Worm (Caenorhabditis elegans) whole organism, mixed stage, embryonic: ENCODE results near the gene cpg-18.

Source experiments
- M03D4.4 ChIP-seq: sonication (generic microtip); optimal IDR thresholded peaks from 2 replicates; lab custom pipeline; 2017; ENCODE audit warnings: mild to moderate bottlenecking, missing genetic modification characterization, missing compliant biosample characterization
- bed-3 ChIP-seq: fragments of 200-800 bp; sonication (Bioruptor generic); optimal IDR thresholded peaks from 3 replicates; lab custom pipeline; 2018; ENCODE audit warnings: mild to moderate bottlenecking, missing genetic modification characterization, moderate library complexity, missing compliant biosample characterization
- blmp-1 ChIP-seq: fragments of 150-350 bp; optimal IDR thresholded peaks from 2 replicates; lab custom pipeline; 2014; ENCODE audit warnings: missing biosample characterization, missing genetic modification characterization
- ceh-39 ChIP-seq: fragments of 150-350 bp; optimal IDR thresholded peaks from 2 replicates; lab custom pipeline; 2014; ENCODE audit warnings: missing biosample characterization, missing genetic modification characterization
- ceh-43 ChIP-seq: fragments of 200-800 bp; sonication (Bioruptor generic); optimal IDR thresholded peaks from 2 replicates; lab custom pipeline; 2018; ENCODE audit warnings: mild to moderate bottlenecking, missing genetic modification characterization, moderate library complexity, missing compliant biosample characterization
- ceh-83 ChIP-seq: fragments of 200-800 bp; sonication (Bioruptor generic); optimal IDR thresholded peaks from 2 replicates; lab custom pipeline; 2018; ENCODE audit warnings: mild to moderate bottlenecking, missing genetic modification characterization, missing compliant biosample characterization
- ces-1 ChIP-seq: fragments of 150-350 bp; optimal IDR thresholded peaks from 2 replicates; lab custom pipeline; 2014; ENCODE audit warnings: missing biosample characterization, missing genetic modification reagents, missing genetic modification characterization
- cnd-1 ChIP-seq: fragments of 200-800 bp; sonication (Bioruptor generic); optimal IDR thresholded peaks from 2 replicates; lab custom pipeline; 2018; ENCODE audit warnings: mild to moderate bottlenecking, missing genetic modification characterization, missing compliant biosample characterization
- elt-1 ChIP-seq: sonication (generic microtip); optimal IDR thresholded peaks from 2 replicates; lab custom pipeline; 2017; ENCODE audit warnings: missing genetic modification characterization, mild to moderate bottlenecking, missing compliant biosample characterization, antibody characterized with exemption, moderate library complexity, borderline replicate concordance; ENCODE audit not compliant: insufficient read depth
- elt-3 ChIP-seq: fragments of 150-350 bp; optimal IDR thresholded peaks from 2 replicates; lab custom pipeline; 2014; ENCODE audit warnings: missing biosample characterization, missing genetic modification characterization
- ham-2 ChIP-seq: fragments of 200-800 bp; sonication (Bioruptor generic); optimal IDR thresholded peaks from 2 replicates; lab custom pipeline; 2018; ENCODE audit warnings: mild to moderate bottlenecking, missing genetic modification characterization, missing compliant biosample characterization
- hlh-1 ChIP-seq: fragments of 150-350 bp; optimal IDR thresholded peaks from 2 replicates; lab custom pipeline; 2014; ENCODE audit warnings: missing biosample characterization, missing genetic modification reagents, missing genetic modification characterization
- lin-13 ChIP-seq: fragments of 150-350 bp; optimal IDR thresholded peaks from 2 replicates; lab custom pipeline; 2014; ENCODE audit warnings: missing biosample characterization, missing genetic modification characterization
- lin-32 ChIP-seq: fragments of 200-800 bp; sonication (Bioruptor generic); optimal IDR thresholded peaks from 2 replicates; lab custom pipeline; 2018; ENCODE audit warnings: mild to moderate bottlenecking, missing genetic modification characterization, missing compliant biosample characterization
- lsy-2 ChIP-seq: fragments of 150-350 bp; optimal IDR thresholded peaks from 2 replicates; lab custom pipeline; 2014; ENCODE audit warnings: missing biosample characterization, missing genetic modification characterization
- mab-5 ChIP-seq: fragments of 150-350 bp; optimal IDR thresholded peaks from 2 replicates; lab custom pipeline; 2014; ENCODE audit warnings: missing biosample characterization, missing genetic modification characterization
- mep-1 ChIP-seq: fragments of 150-350 bp; optimal IDR thresholded peaks from 2 replicates; lab custom pipeline; 2017; ENCODE audit warnings: missing biosample characterization, missing genetic modification reagents, missing genetic modification characterization, inconsistent platforms
- mls-2 ChIP-seq: sonication (generic microtip); optimal IDR thresholded peaks from 2 replicates; lab custom pipeline; 2016; ENCODE audit warnings: mild to moderate bottlenecking, missing genetic modification characterization, moderate library complexity, missing compliant biosample characterization
- nhr-12 ChIP-seq: fragments of 150-350 bp; optimal IDR thresholded peaks from 2 replicates; lab custom pipeline; 2014; ENCODE audit warnings: missing biosample characterization, missing genetic modification characterization
- nhr-2 ChIP-seq: fragments of 150-350 bp; optimal IDR thresholded peaks from 2 replicates; lab custom pipeline; 2014; ENCODE audit warnings: missing biosample characterization, missing genetic modification characterization
- nhr-237 ChIP-seq: fragments of 150-350 bp; optimal IDR thresholded peaks from 2 replicates; lab custom pipeline; 2014; ENCODE audit warnings: missing biosample characterization, missing genetic modification characterization
- nhr-76 ChIP-seq: sonication (generic microtip); optimal IDR thresholded peaks from 2 replicates; lab custom pipeline; 2017; ENCODE audit warnings: missing biosample characterization, missing genetic modification characterization
- pha-4 ChIP-seq: fragments of 150-350 bp; optimal IDR thresholded peaks from 2 replicates; lab custom pipeline; 2018; ENCODE audit warnings: missing biosample characterization, missing genetic modification reagents, missing genetic modification characterization
- sem-2 ChIP-seq: fragments of 200-800 bp; sonication (Bioruptor generic); optimal IDR thresholded peaks from 2 replicates; lab custom pipeline; 2018; ENCODE audit warnings: mild to moderate bottlenecking, missing genetic modification characterization, missing compliant biosample characterization
- snpc-4 ChIP-seq: fragments of 150-350 bp; optimal IDR thresholded peaks from 2 replicates; lab custom pipeline; 2014; ENCODE audit warnings: missing biosample characterization, missing genetic modification characterization
- sptf-1 ChIP-seq: sonication (generic microtip); optimal IDR thresholded peaks from 2 replicates; lab custom pipeline; 2017; ENCODE audit warnings: mild to moderate bottlenecking, missing genetic modification characterization, moderate library complexity, missing compliant biosample characterization
- tbx-8 ChIP-seq: fragments of 200-800 bp; sonication (Bioruptor generic); optimal IDR thresholded peaks from 2 replicates; lab custom pipeline; 2018; ENCODE audit warnings: mild to moderate bottlenecking, missing genetic modification characterization, moderate library complexity, missing compliant biosample characterization
- unc-120 ChIP-seq: sonication (generic microtip); optimal IDR thresholded peaks from 2 replicates; lab custom pipeline; 2017; ENCODE audit warnings: missing genetic modification characterization, missing compliant biosample characterization; ENCODE audit not compliant: poor library complexity, severe bottlenecking
- unc-39 ChIP-seq: fragments of 150-350 bp; optimal IDR thresholded peaks from 2 replicates; lab custom pipeline; 2014; ENCODE audit warnings: missing biosample characterization, missing genetic modification characterization
- unc-62 ChIP-seq: fragments of 150-350 bp; optimal IDR thresholded peaks from 2 replicates; lab custom pipeline; 2014; ENCODE audit warnings: missing biosample characterization, missing genetic modification reagents, missing genetic modification characterization
- zip-8 ChIP-seq: fragments of 150-350 bp; optimal IDR thresholded peaks from 2 replicates; lab custom pipeline; 2014; ENCODE audit warnings: missing biosample characterization, missing genetic modification characterization
- ztf-11 ChIP-seq: fragments of 150-350 bp; optimal IDR thresholded peaks from 2 replicates; lab custom pipeline; 2014; ENCODE audit warnings: missing biosample characterization, missing genetic modification characterization

The cpg-18 gene

DNA sequence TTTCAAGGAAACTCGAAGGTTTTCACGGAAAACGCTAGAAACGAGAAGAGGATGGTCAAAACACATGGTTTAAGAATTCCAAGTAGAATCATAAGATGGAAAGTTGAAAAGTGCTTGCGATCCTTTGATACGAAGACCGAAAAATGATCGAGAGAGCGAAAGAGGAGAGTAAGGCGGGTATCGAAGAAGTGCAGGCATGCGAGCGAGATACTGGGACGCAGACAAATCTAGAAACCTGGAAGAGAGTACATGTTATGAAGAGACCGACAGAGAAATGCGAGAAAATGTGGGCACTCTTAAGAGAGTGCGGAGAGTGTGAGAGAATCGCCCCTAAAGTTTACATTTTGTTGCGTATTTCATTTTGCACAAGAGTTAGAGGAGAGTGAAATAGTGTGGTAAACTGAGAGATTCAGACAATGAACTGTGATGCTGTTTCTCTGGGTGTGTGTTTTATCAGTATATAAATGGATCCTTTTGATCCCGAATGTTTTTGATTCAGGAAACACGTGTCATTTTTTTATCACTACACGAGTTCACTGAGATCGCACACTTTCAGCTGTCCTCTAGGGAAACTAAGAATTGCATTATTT is 19.2 kb downstream of the cpg-18 start:
- peak; percentile 37 for TF ChIP-seq lin-13 (tag; lab: Kevin White, UChicago)
- peak; percentile 36 for TF ChIP-seq ces-1
- peak; percentile 23 for TF ChIP-seq nhr-2
- TF ChIP-seq zip-8 (tag; lab: Kevin White, UChicago), result no peak
- no peak for TF ChIP-seq bed-3
- TF ChIP-seq nhr-237, result peak; percentile 76
- peak; percentile 76 for TF ChIP-seq unc-120
- peak; percentile 60 for TF ChIP-seq mep-1 (tag; lab: Kevin White, UChicago)
- peak; percentile 14 for TF ChIP-seq elt-1
- no peak for TF ChIP-seq mab-5
- no peak for TF ChIP-seq tbx-8 (GFP tag; lab: Kevin White, UChicago)
- peak; percentile 32 for TF ChIP-seq lsy-2
- no peak for TF ChIP-seq nhr-12 (tag; lab: Kevin White, UChicago)
- TF ChIP-seq unc-62, result peak; percentile 59
- no peak for TF ChIP-seq unc-39 (tag; lab: Kevin White, UChicago)
- TF ChIP-seq sem-2, result no peak
- TF ChIP-seq sptf-1 (tag; lab: Kevin White, UChicago), result peak; percentile 11
- peak; percentile 17 for TF ChIP-seq hlh-1 (tag; lab: Kevin White, UChicago)
- peak; percentile 76 for TF ChIP-seq pha-4
- TF ChIP-seq elt-3 (tag; lab: Kevin White, UChicago), result peak; percentile 30

DNA sequence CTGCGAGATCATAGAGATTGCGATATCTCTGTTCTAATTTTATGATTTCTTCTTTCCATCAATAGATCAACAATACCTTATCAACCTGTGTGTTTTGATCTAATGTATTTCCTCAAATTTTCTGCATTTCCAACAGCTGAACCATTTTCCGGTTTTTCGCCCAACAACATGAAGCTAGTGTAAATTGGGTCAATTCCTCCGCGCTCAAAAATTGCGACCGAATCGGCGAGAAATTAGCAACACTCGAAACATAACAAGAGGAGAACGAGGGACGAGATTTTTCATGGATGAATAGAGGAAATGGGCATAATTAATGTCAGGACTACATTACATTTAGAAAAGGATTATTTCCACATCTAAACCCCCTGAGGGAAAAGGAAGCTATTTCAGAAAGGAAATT is 20.0 kb downstream of the cpg-18 start:
- TF ChIP-seq ces-1, result peak; percentile 56
- no peak for TF ChIP-seq nhr-76
- TF ChIP-seq mls-2 (tag; lab: Kevin White, UChicago), result peak; percentile 13
- TF ChIP-seq sptf-1 (tag; lab: Kevin White, UChicago), result no peak
- TF ChIP-seq blmp-1 (tag; lab: Kevin White, UChicago), result no peak

DNA sequence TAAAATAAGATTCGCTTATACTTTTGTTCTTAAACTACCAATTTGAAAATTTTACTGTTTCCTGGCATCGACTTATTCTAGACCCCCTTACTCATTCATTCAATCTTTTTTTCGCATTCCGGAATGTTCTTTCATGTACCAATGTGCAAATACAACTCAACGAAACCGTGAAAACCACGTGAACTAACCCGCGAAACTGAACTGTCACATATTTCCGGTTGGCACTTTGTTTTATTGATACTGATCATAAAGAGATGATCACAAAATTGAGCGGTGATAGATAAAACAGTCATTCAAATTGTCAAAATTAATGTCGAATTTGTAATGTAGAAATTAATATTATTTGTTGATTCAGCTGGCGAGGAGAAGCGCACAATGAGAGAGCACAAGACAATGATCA is 21.1 kb downstream of the cpg-18 start:
- TF ChIP-seq M03D4.4 (tag; lab: Kevin White, UChicago), result no peak
- no peak for TF ChIP-seq lin-32 (GFP tag; lab: Kevin White, UChicago)
- TF ChIP-seq bed-3, result no peak
- TF ChIP-seq snpc-4, result no peak

DNA sequence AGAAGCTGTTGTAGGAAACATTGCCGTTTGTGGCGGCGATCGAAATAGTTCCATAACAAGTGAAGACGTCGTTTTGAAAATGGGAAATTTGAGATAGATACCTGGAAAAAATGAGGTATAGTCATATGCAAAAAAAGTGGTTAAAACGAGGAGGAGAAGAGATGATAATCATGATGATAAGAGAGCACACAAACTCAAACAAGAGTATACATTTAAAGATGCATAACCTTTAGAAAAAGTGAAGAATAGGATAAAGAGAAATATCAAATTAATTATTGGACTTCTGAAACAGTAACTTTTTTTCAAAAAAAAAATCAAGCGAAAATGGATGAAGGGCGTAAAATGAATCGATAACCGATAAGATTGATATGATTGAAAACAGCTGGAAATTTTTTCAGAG is 22.9 kb downstream of the cpg-18 start, which contains the start of gene nhr-46:
TSS of gene nhr-46 (minus strand) at position 101 of the 400 bp plus-strand sequence.
- no peak for TF ChIP-seq unc-62
- no peak for TF ChIP-seq lin-32 (GFP tag; lab: Kevin White, UChicago)
- no peak for TF ChIP-seq cnd-1 (tag; lab: Kevin White, UChicago)
- TF ChIP-seq tbx-8 (GFP tag; lab: Kevin White, UChicago), result no peak
- no peak for TF ChIP-seq mep-1 (tag; lab: Kevin White, UChicago)
- no peak for TF ChIP-seq nhr-2
- no peak for TF ChIP-seq zip-8 (tag; lab: Kevin White, UChicago)
- TF ChIP-seq ham-2 (GFP tag; lab: Kevin White, UChicago), result no peak
- no peak for TF ChIP-seq lsy-2
- no peak for TF ChIP-seq sem-2
- TF ChIP-seq ceh-43 (GFP tag; lab: Kevin White, UChicago), result no peak
- no peak for TF ChIP-seq ceh-83 (GFP tag; lab: Kevin White, UChicago)
- TF ChIP-seq ztf-11 (tag; lab: Kevin White, UChicago), result no peak
- no peak for TF ChIP-seq nhr-237
- TF ChIP-seq, all 35 proteins: peak for 0

DNA sequence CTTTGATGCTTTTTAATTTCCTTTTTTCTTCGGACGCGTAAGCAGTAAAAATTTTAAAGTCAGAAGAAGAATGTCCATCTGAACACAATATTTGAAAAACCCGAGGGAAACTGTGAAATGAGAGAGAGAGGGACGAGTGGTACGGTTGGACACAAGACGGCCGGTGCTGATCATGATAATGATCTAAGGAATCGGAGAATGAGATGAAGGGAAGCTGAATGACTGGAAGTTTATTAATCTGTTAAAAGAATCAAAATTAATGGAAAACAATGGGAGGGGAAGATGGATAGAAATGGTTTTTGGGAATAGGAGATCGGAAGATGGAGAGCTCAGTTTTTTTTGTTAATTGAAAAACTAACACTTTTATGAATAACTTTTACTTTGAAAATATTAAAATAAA is 23.9 kb downstream of the cpg-18 start:
- TF ChIP-seq elt-1, result peak; percentile 66
- no peak for TF ChIP-seq ceh-39 (tag; lab: Kevin White, UChicago)

DNA sequence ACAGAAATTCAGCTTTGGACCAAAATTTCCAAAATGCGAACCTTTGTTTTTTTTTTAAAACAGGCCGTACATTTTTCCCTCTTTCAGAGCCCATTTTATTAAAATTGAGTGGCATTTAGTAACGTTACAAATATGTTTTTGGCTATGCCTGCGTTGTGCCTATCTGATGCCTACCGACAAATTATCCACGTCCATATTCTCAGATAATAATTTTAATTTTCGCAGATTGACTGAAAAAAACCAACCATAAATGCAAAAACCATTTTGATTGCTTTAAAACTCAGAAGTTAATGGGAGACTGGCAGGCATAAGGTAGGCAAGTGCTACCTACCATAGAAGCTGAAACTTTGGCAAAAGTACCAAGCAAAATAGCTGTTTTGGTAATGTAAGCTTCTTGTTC is 25.8 kb downstream of the cpg-18 start:
- TF ChIP-seq bed-3, result no peak
- TF ChIP-seq mab-5, result no peak
- no peak for TF ChIP-seq hlh-1 (tag; lab: Kevin White, UChicago)
